Worm (Caenorhabditis elegans) whole organism, young adult: ENCODE measurements around the gene srbc-42.

Source experiments
- B0019.2 ChIP-seq: fragments of 200-800 bp; sonication (Bioruptor generic); conservative IDR thresholded peaks from 2 replicates; pipeline ENCODE4 v1.3.6; 2022; ENCODE audit warnings: missing genetic modification reagents, missing genetic modification characterization, missing compliant biosample characterization
- C17E4.6 ChIP-seq: fragments of 200-800 bp; sonication (Bioruptor generic); IDR thresholded peaks from 2 replicates; pipeline ENCODE4 v1.3.6; 2022; ENCODE audit warnings: missing genetic modification reagents, missing genetic modification characterization, missing compliant biosample characterization
- F23B12.7 ChIP-seq: sonication (generic microtip); optimal IDR thresholded peaks from 2 replicates; lab custom pipeline; 2017; ENCODE audit warnings: missing genetic modification characterization, mild to moderate bottlenecking, missing compliant biosample characterization, antibody characterized with exemption, moderate library complexity; ENCODE audit not compliant: insufficient read depth
- T26A5.8 ChIP-seq: sonication (generic microtip); optimal IDR thresholded peaks from 2 replicates; lab custom pipeline; 2016; ENCODE audit warnings: missing genetic modification characterization, missing compliant biosample characterization
- Y56A3A.18 ChIP-seq: fragments of 200-800 bp; sonication (Bioruptor generic); IDR thresholded peaks from 2 replicates; pipeline ENCODE4 v1.3.6; 2022; ENCODE audit warnings: missing genetic modification reagents, missing genetic modification characterization, missing compliant biosample characterization
- Y79H2A.3 ChIP-seq: fragments of 200-800 bp; sonication (Bioruptor generic); conservative IDR thresholded peaks from 2 replicates; pipeline ENCODE4 v1.3.6; 2022; ENCODE audit warnings: missing genetic modification reagents, missing genetic modification characterization, missing compliant biosample characterization
- athp-1 ChIP-seq: sonication (generic microtip); optimal IDR thresholded peaks from 2 replicates; lab custom pipeline; 2017; ENCODE audit warnings: mild to moderate bottlenecking, missing genetic modification characterization, missing compliant biosample characterization
- attf-5 ChIP-seq: fragments of 200-800 bp; sonication (Bioruptor generic); optimal IDR thresholded peaks from 2 replicates; lab custom pipeline; 2018; ENCODE audit warnings: mild to moderate bottlenecking, missing genetic modification characterization, missing compliant biosample characterization
- attf-6 ChIP-seq: fragments of 200-800 bp; sonication (Bioruptor generic); IDR thresholded peaks from 2 replicates; pipeline ENCODE4 v1.3.6; 2022; ENCODE audit warnings: missing genetic modification reagents, missing genetic modification characterization, missing compliant biosample characterization
- bed-1 ChIP-seq: fragments of 200-800 bp; sonication (Bioruptor generic); IDR thresholded peaks from 2 replicates; pipeline ENCODE4 v1.3.6; 2022; ENCODE audit warnings: missing genetic modification reagents, missing genetic modification characterization, missing compliant biosample characterization
- ccch-3 ChIP-seq: fragments of 200-800 bp; sonication (Bioruptor generic); optimal IDR thresholded peaks from 2 replicates; lab custom pipeline; 2018; ENCODE audit warnings: mild to moderate bottlenecking, missing genetic modification characterization, missing compliant biosample characterization
- cebp-1 ChIP-seq, 2 experiments: fragments of 200-800 bp in 1 of 2; sonication (Bioruptor generic) in 1 of 2; sonication (generic microtip) in 1 of 2; IDR thresholded peaks in 1 of 2; optimal IDR thresholded peaks in 1 of 2; 2 replicates each; pipeline versions ENCODE4 v1.3.6 to Lab custom; 2017 to 2022; ENCODE audit warnings: missing compliant biosample characterization in 2 of 2, missing genetic modification characterization in 2 of 2, mild to moderate bottlenecking in 1 of 2, missing genetic modification reagents in 1 of 2, moderate library complexity in 1 of 2
- ceh-40 ChIP-seq: fragments of 200-800 bp; sonication (Bioruptor generic); IDR thresholded peaks from 2 replicates; pipeline ENCODE4 v1.3.6; 2022; ENCODE audit warnings: missing genetic modification characterization, missing compliant biosample characterization
- die-1 ChIP-seq: sonication (generic microtip); optimal IDR thresholded peaks from 2 replicates; lab custom pipeline; 2016; ENCODE audit warnings: missing genotype, mild to moderate bottlenecking, missing genetic modification characterization, missing compliant biosample characterization
- egl-18 ChIP-seq: fragments of 200-800 bp; sonication (Bioruptor generic); IDR thresholded peaks from 2 replicates; pipeline ENCODE4 v1.3.6; 2022; ENCODE audit warnings: missing genetic modification reagents, missing genetic modification characterization, missing compliant biosample characterization
- gei-17 ChIP-seq: fragments of 200-800 bp; sonication (Bioruptor generic); optimal IDR thresholded peaks from 2 replicates; lab custom pipeline; 2018; ENCODE audit warnings: mild to moderate bottlenecking, missing genetic modification characterization, missing compliant biosample characterization
- hmg-1.2 ChIP-seq: fragments of 200-800 bp; sonication (Bioruptor generic); IDR thresholded peaks from 2 replicates; pipeline ENCODE4 v1.3.6; 2022; ENCODE audit warnings: missing genetic modification reagents, missing genetic modification characterization, missing compliant biosample characterization
- lin-26 ChIP-seq: fragments of 200-800 bp; sonication (Bioruptor generic); IDR thresholded peaks from 2 replicates; pipeline ENCODE4 v1.3.6; 2022; ENCODE audit warnings: missing genetic modification reagents, missing genetic modification characterization, missing compliant biosample characterization
- lir-1 ChIP-seq: fragments of 200-800 bp; sonication (Bioruptor generic); conservative IDR thresholded peaks from 2 replicates; pipeline ENCODE4 v1.3.6; 2022; ENCODE audit warnings: missing genetic modification reagents, missing genetic modification characterization, missing compliant biosample characterization
- madf-10 ChIP-seq: sonication (generic microtip); optimal IDR thresholded peaks from 2 replicates; lab custom pipeline; 2016; ENCODE audit warnings: mild to moderate bottlenecking, missing genetic modification characterization, missing compliant biosample characterization
- madf-6 ChIP-seq: fragments of 200-800 bp; sonication (Bioruptor generic); IDR thresholded peaks from 2 replicates; pipeline ENCODE4 v1.3.6; 2022; ENCODE audit warnings: missing genetic modification reagents, missing genetic modification characterization, missing compliant biosample characterization
- mcd-1 ChIP-seq: fragments of 200-800 bp; sonication (Bioruptor generic); IDR thresholded peaks from 2 replicates; pipeline ENCODE4 v1.3.6; 2022; ENCODE audit warnings: missing genetic modification reagents, missing genetic modification characterization, missing compliant biosample characterization
- nfya-1 ChIP-seq: sonication (generic microtip); optimal IDR thresholded peaks from 2 replicates; lab custom pipeline; 2017; ENCODE audit warnings: antibody characterized with exemption, missing compliant biosample characterization, missing genetic modification characterization, borderline replicate concordance; ENCODE audit not compliant: insufficient read depth
- nfyb-1 ChIP-seq: fragments of 200-800 bp; sonication (Bioruptor generic); IDR thresholded peaks from 2 replicates; pipeline ENCODE4 v1.3.6; 2022; ENCODE audit warnings: missing genetic modification reagents, missing genetic modification characterization, missing compliant biosample characterization
- nhr-80 ChIP-seq: sonication (generic microtip); optimal IDR thresholded peaks from 2 replicates; lab custom pipeline; 2016; ENCODE audit warnings: missing genetic modification characterization, missing compliant biosample characterization
- pbrm-1 ChIP-seq: fragments of 200-800 bp; sonication (Bioruptor generic); IDR thresholded peaks from 2 replicates; pipeline ENCODE4 v1.3.6; 2022; ENCODE audit warnings: missing genetic modification reagents, missing genetic modification characterization, missing compliant biosample characterization
- snpc-1.3 ChIP-seq: sonication (generic microtip); optimal IDR thresholded peaks from 2 replicates; lab custom pipeline; 2017; ENCODE audit warnings: missing genetic modification characterization, mild to moderate bottlenecking, missing compliant biosample characterization, antibody characterized with exemption, moderate library complexity, missing genotype, missing genetic modification reagents; ENCODE audit not compliant: insufficient read depth
- snpc-4 ChIP-seq, 5 experiments: fragments of 150-350 bp in 1 of 5; sonication (generic microtip) in 4 of 5; optimal IDR thresholded peaks; 2 replicates each; lab custom pipeline; 2014 to 2018; ENCODE audit warnings: missing genetic modification characterization in 5 of 5, missing biosample characterization in 3 of 5, antibody characterized with exemption in 2 of 5, mild to moderate bottlenecking in 2 of 5, missing compliant biosample characterization in 2 of 5, missing genotype in 2 of 5, moderate library complexity in 2 of 5, missing genetic modification reagents in 1 of 5
- sptf-2 ChIP-seq: fragments of 200-800 bp; sonication (Bioruptor generic); optimal IDR thresholded peaks from 2 replicates; lab custom pipeline; 2018; ENCODE audit warnings: mild to moderate bottlenecking, missing genetic modification characterization, missing compliant biosample characterization
- tbp1 ChIP-seq: fragments of 200-800 bp; sonication (Bioruptor generic); optimal IDR thresholded peaks from 2 replicates; lab custom pipeline; 2018; ENCODE audit warnings: mild to moderate bottlenecking, missing genetic modification characterization, missing compliant biosample characterization
- zfh-2 ChIP-seq: fragments of 200-800 bp; sonication (Bioruptor generic); conservative IDR thresholded peaks from 2 replicates; pipeline ENCODE4 v1.3.6; 2022; ENCODE audit warnings: missing genetic modification reagents, missing genetic modification characterization, missing compliant biosample characterization
- ztf-25 ChIP-seq: fragments of 200-800 bp; sonication (Bioruptor generic); IDR thresholded peaks from 2 replicates; pipeline ENCODE4 v1.3.6; 2022; ENCODE audit warnings: missing genetic modification reagents, missing genetic modification characterization, missing compliant biosample characterization

The srbc-42 gene

ce11 chrV:2214428-2215038 is 23.5 kb upstream of the srbc-42 start, which contains the start of gene nhr-184:
TSS of gene nhr-184 (minus strand) at chrV:2214478.
- TF ChIP-seq nhr-80 (tag; lab: Kevin White, UChicago) (peak; percentile 7), nfya-1 (tag; lab: Kevin White, UChicago) (no peak), attf-5 (GFP tag; lab: Kevin White, UChicago) (peak; percentile 8), attf-6 (no peak), hmg-1.2 (peak; percentile 36; the same call in 1 of the 2 replicates), cebp-1 (GFP tag; IDR thresholded peaks at IDR 0.05; lab: Robert Waterston, UW) (no peak), cebp-1 (tag; optimal IDR thresholded peaks at IDR 0.05; lab: Kevin White, UChicago) (peak; percentile 52)

ce11 chrV:2211936-2212335 is 20.9 kb upstream of the srbc-42 start, which contains the start of gene nhr-133:
TSS of gene nhr-133 (minus strand) at chrV:2212118.
- TF ChIP-seq hmg-1.2 (peak; percentile 43; the same call in 1 of the 2 replicates), zfh-2 (GFP tag; lab: Robert Waterston, UW) (peak; percentile 47; the same call in 1 of the 2 replicates), nhr-80 (tag; lab: Kevin White, UChicago) (peak; percentile 16), athp-1 (tag; lab: Kevin White, UChicago) (no peak)

ce11 chrV:2207527-2207926 is 16.5 kb upstream of the srbc-42 start:
- TF ChIP-seq nfyb-1 (GFP tag; lab: Robert Waterston, UW) (0 out of 2 replicates have a peak, but pooled peaks have one; percentile 34), madf-10 (tag; lab: Kevin White, UChicago) (no peak)
- TF ChIP-seq, all 124 proteins: peak for 1

ce11 chrV:2206801-2207200 is 15.8 kb upstream of the srbc-42 start, which contains the start of gene svh-11:
TSS of gene svh-11 (plus strand) at chrV:2207101.
- TF ChIP-seq Y56A3A.18 (GFP tag; lab: Robert Waterston, UW) (no peak), F23B12.7 (tag; lab: Kevin White, UChicago) (no peak), ztf-25 (GFP tag; lab: Robert Waterston, UW) (no peak), snpc-4 (GFP tag; optimal IDR thresholded peaks at IDR 0.05; lab: Kevin White, UChicago) (no peak), snpc-4 (tag; optimal IDR thresholded peaks at IDR 0.05; lab: Kevin White, UChicago) (no peak)

ce11 chrV:2206181-2206580 is 15.2 kb upstream of the srbc-42 start, which contains the start of gene srt-40:
TSS of gene srt-40 (minus strand) at chrV:2206281.
- TF ChIP-seq mcd-1 (GFP tag; lab: Robert Waterston, UW): no peak
- no peak for TF ChIP-seq bed-1 (GFP tag; lab: Robert Waterston, UW)
- TF ChIP-seq gei-17: no peak
- TF ChIP-seq lin-26 (GFP tag; lab: Robert Waterston, UW): no peak
- no peak for TF ChIP-seq egl-18 (GFP tag; lab: Robert Waterston, UW)
- no peak for TF ChIP-seq lir-1 (GFP tag; lab: Robert Waterston, UW)
- TF ChIP-seq sptf-2 (GFP tag; lab: Kevin White, UChicago): no peak
- no peak for TF ChIP-seq ccch-3 (GFP tag; lab: Kevin White, UChicago)
- TF ChIP-seq T26A5.8 (tag; lab: Kevin White, UChicago): no peak
- no peak for TF ChIP-seq B0019.2 (GFP tag; lab: Robert Waterston, UW)
- TF ChIP-seq Y79H2A.3: no peak
- TF ChIP-seq Y56A3A.18 (GFP tag; lab: Robert Waterston, UW): no peak
- TF ChIP-seq madf-6 (GFP tag; lab: Robert Waterston, UW): no peak
- TF ChIP-seq snpc-1.3: no peak
- TF ChIP-seq ceh-40 (GFP tag; lab: Robert Waterston, UW): no peak
- TF ChIP-seq C17E4.6 (GFP tag; lab: Robert Waterston, UW): no peak
- no peak for TF ChIP-seq tbp1
- TF ChIP-seq die-1 (tag; lab: Kevin White, UChicago): no peak
- no peak for TF ChIP-seq pbrm-1 (GFP tag; lab: Robert Waterston, UW)
